Worm (Caenorhabditis elegans) whole organism, L4/young adult: ENCODE measurements around the gene Y6G8.2.
"Not testable (repeated sequence)": the region's sequence is repeated elsewhere in the genome, so short reads cannot be mapped to it uniquely, and the experiment has no call there.

ENCODE experiments used
- W03F9.2 ChIP-seq: fragments of 150-350 bp; optimal IDR thresholded peaks from 2 replicates; lab custom pipeline; 2014; ENCODE audit warnings: missing biosample characterization, missing genetic modification characterization
- dao-5 ChIP-seq: sonication (generic microtip); optimal IDR thresholded peaks from 2 replicates; lab custom pipeline; 2016; ENCODE audit warnings: missing genotype, missing genetic modification characterization, moderate library complexity, missing compliant biosample characterization
- him-1 ChIP-seq: sonication (generic microtip); optimal IDR thresholded peaks from 2 replicates; lab custom pipeline; 2016; ENCODE audit warnings: missing genotype, missing genetic modification reagents, missing genetic modification characterization, missing compliant biosample characterization

Y6G8.2 gene

DNA sequence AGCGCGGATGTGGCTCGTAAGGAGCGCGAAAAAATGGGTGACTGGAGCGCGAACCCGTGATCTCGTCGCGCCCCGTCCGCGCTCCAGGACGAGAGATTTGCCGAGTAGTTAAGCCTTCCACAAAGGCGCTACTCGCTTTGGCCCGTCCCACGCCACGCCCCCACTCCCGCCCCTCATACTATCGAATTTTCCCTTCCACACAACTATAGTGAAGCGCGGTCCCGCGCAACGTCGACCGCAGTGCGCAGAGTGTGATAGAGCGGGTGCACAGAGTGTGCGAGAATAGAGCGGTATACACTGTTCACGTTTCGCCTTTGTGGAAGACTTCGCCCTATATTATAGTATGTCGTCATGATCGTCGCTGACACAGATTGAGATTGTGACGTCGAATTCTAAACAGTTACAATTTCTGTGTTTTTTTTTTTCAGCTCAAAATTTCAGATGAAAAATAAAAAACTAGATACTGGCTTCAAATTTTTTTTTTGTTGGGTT lies 14.4 kb downstream of the Y6G8.2 start, which contains the start of gene fbxa-133:
Gene fbxa-133 (plus strand): TSS at position 442 of the 492 bp plus-strand sequence.
- not testable (repeated sequence) for TF ChIP-seq W03F9.2 (tag; lab: Kevin White, UChicago); him-1 (tag; lab: Kevin White, UChicago); dao-5

DNA sequence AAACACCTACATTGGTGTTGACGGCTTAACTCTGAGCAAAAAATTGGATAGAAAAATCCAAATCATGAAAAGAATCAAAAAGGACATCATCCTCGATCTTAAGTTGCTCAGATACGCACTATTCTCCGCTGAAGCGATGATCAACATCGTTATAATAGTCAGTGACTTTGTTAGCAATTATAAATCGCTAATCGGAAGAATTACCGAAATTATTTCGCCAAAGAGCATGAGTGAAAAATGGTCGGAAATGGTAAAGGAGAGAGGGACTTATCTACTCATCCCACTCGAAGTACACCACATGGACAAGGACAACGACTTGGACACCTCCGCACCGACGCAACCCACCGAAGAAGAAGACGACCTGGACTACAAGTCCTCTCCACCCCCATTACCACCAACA lies 18.7 kb downstream of the Y6G8.2 start:
- TF ChIP-seq W03F9.2 (tag; lab: Kevin White, UChicago) (no peak), him-1 (tag; lab: Kevin White, UChicago) (no peak), dao-5 (no peak)

ce11 chrV:17566850-17567249 lies 31.9 kb downstream of the Y6G8.2 start, which contains the start of gene C38D9.2:
C38D9.2 (plus strand) TSS chrV:17567150.
- TF ChIP-seq him-1 (tag; lab: Kevin White, UChicago) = no peak

- TF ChIP-seq W03F9.2 (tag; lab: Kevin White, UChicago) = no peak
- TF ChIP-seq him-1 (tag; lab: Kevin White, UChicago) = no peak
- TF ChIP-seq dao-5 = no peak
Measured at ce11 chrV:17565903-17566302, 32.9 kb downstream of the Y6G8.2 start, which contains the start of gene fbxa-171. fbxa-171 (minus strand) TSS chrV:17566003.

DNA sequence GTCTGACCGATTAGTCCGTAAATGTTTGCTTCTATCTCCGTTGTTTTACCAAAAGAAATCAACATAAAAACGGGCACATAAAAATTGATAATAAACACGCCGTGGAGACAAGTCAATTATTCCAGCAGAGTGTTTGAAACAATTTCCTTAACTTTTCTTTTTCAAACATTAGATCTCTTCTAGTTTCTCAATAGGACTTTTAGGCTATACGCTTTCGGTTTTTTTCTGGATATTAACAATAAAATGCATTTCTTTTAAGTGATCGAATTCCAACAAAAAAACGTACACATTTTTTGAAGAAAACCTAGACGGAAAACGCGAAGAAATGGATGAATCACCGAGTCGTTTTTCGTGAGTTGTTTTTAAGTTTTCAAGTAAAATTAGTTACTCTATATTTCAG lies 39.8 kb downstream of the Y6G8.2 start, which contains the start of gene fbxa-172:
Gene fbxa-172 (plus strand): TSS at position 301 of the 400 bp plus-strand sequence.
- TF ChIP-seq him-1 (tag; lab: Kevin White, UChicago) (no peak), dao-5 (no peak), W03F9.2 (tag; lab: Kevin White, UChicago) (no peak)

DNA sequence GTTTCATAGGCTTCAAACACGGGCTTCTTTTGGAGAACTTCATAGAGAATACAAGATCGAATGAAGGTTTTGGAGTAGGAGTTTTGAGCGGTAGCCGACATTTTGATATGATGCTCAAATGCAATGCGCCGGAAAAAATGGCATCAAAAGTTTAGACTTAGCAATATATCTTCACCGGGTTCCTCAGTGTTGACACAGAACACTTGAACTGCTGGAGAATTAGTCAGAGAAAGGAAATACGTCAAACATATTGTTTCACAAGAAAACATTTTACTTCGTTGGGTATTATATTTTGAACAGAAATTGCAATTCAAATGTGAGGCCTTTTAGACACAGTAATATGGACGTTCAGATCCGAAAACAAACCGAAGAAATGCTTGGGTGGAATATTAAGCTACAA lies 40.4 kb downstream of the Y6G8.2 start, which contains the start of gene fbxa-174:
Gene fbxa-174 (minus strand): TSS at position 101 of the 400 bp plus-strand sequence.
- no peak for TF ChIP-seq W03F9.2 (tag; lab: Kevin White, UChicago)
- TF ChIP-seq dao-5 = no peak
- TF ChIP-seq him-1 (tag; lab: Kevin White, UChicago) = no peak

DNA sequence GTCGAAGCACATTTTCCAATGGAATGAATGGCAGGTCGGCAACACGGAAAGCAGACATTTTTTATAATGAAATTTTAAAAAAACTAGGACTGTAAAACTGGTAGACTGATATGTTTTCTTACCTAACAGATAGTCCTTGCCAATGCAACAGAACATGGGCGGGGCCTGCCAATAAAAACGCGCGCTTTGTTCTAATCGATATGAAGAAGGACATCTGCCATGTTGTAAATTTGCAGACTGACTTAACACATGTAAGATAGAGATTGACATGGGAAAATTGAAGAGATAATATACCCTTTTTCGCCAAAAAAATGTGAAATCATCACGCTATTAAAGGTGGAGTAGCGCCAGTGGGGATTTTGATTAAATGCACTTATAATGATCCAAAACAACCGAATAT lies 46.0 kb downstream of the Y6G8.2 start, which contains the start of gene C38D9.8:
Gene C38D9.8 (minus strand): TSS at position 101 of the 400 bp plus-strand sequence.
- TF ChIP-seq dao-5 (no peak), W03F9.2 (tag; lab: Kevin White, UChicago) (no peak), him-1 (tag; lab: Kevin White, UChicago) (no peak)

DNA sequence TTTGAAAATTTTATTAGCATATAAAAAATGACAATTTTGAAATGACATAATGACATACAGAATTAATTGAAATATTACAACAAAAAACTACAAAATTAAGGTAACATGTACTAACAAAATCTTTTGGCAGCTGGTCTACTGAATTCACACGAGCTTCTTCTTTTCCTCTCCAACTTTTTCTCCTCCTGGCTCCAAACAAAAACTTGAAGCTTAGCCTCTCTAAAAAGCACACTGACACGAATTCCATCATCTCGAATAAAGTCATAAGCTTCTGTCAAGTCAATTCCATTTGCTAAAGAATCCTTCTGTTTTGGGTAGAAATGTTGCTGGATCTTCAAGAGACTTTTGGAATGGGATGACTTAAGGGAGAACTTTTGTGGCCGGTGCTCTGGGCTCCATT lies 47.4 kb downstream of the Y6G8.2 start:
- TF ChIP-seq him-1 (tag; lab: Kevin White, UChicago) = no peak
- no peak for TF ChIP-seq W03F9.2 (tag; lab: Kevin White, UChicago)
- TF ChIP-seq dao-5 = no peak

DNA sequence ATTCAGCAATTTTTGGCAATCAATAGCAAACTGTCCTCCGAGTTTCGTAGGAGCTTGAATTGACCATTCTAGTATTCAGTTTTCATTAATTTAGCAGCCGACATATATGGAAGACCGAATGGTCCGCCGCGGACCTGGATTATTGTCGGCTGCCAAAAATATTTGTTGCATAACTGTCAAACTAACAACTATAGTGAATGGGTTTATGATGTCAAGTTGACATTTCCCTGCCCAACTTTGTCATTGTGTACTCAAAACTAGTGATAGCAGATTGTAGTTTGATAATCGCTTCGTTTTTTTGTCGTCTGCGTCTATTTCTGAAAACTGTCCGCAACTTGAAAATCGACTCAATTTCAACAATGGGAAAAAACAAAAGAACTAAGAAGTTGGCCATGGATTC lies 49.4 kb downstream of the Y6G8.2 start, which contains the start of gene fbxa-176:
Gene fbxa-176 (plus strand): TSS at position 314 of the 400 bp plus-strand sequence.
- no peak for TF ChIP-seq dao-5
- no peak for TF ChIP-seq him-1 (tag; lab: Kevin White, UChicago)
- no peak for TF ChIP-seq W03F9.2 (tag; lab: Kevin White, UChicago)

- TF ChIP-seq dao-5 = no peak
- TF ChIP-seq him-1 (tag; lab: Kevin White, UChicago) = no peak
- no peak for TF ChIP-seq W03F9.2 (tag; lab: Kevin White, UChicago)
Measured at ce11 chrV:17548635-17549034, 50.1 kb downstream of the Y6G8.2 start.

DNA sequence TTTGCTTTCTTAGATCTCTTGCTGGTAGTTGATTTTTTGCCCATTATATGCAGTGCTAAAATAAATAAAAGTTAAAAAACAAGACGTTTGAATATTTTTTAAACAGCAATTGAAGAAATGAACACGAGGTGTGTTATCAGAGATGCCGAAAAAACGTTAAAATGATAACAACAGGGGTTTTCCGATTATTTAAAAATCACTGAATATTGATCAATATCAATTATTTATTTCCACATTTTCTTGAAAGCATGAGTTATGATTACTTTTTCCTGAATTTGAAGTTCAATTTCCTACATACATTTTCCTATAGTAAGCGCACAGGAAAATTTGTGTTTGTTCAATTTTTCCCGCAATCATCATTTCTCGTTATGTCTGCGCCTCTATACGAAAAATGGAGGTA lies 51.8 kb downstream of the Y6G8.2 start:
- no peak for TF ChIP-seq dao-5
- no peak for TF ChIP-seq him-1 (tag; lab: Kevin White, UChicago)
- no peak for TF ChIP-seq W03F9.2 (tag; lab: Kevin White, UChicago)
